Worm (Caenorhabditis elegans): ENCODE results near the gene C18A11.2.

The C18A11.2 gene

ce11 chrX:8019665-8020064 is 47.7 kb upstream of the C18A11.2 start (continued):
- TF ChIP-seq dpl-1 (GFP tag; optimal IDR thresholded peaks at IDR 0.05) (no peak), egl-18 (GFP tag; IDR thresholded peaks at IDR 0.05) (no peak), somi-1 (GFP tag; optimal IDR thresholded peaks at IDR 0.05) (peak; percentile 85), lsl-1 (GFP tag; optimal IDR thresholded peaks at IDR 0.05) (no peak), attf-5 (GFP tag; optimal IDR thresholded peaks at IDR 0.05) (peak; percentile 48), athp-1 (tag; optimal IDR thresholded peaks at IDR 0.05) (no peak), B0261.1 (tag; optimal IDR thresholded peaks at IDR 0.05) (peak; percentile 12), ZK185.1 (tag; optimal IDR thresholded peaks at IDR 0.05; ENCODE audit: poor library complexity, severe bottlenecking) (peak; percentile 58), efl-1 (GFP tag; optimal IDR thresholded peaks at IDR 0.05) (no peak), ceh-91 (GFP tag; IDR thresholded peaks at IDR 0.05) (no peak), sdz-38 (tag; optimal IDR thresholded peaks at IDR 0.05) (no peak), sptf-2 (GFP tag; optimal IDR thresholded peaks at IDR 0.05) (no peak), attf-6 (GFP tag; IDR thresholded peaks at IDR 0.05) (0 out of 2 replicates have a peak, but pooled peaks have one; percentile 43), lsy-27 (tag; optimal IDR thresholded peaks at IDR 0.05; ENCODE audit: borderline replicate concordance, insufficient read depth) (no peak), hlh-12 (tag; optimal IDR thresholded peaks at IDR 0.05) (no peak), zim-3 (tag; optimal IDR thresholded peaks at IDR 0.05) (peak; percentile 30)

DNA sequence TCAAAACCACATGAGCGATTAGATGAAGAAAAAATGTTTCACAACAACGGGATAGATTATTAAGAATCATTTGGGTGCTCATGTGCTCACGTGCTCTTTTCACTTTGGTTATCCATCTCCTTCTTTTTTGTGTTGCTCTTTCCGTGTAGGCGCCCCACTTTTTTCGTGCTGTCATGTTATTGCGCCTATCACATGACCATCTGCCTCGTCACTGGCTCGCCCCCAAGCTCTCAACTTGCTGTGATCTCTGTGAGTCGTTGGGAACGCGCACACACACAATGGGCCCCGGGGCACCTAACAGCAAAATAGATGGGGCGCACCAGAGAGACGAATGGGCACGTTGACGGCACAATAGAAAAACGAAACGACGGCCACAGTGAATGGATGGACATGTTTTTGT is 45.8 kb upstream of the C18A11.2 start:
- TF ChIP-seq B0261.1 (tag; optimal IDR thresholded peaks at IDR 0.05) = no peak
- TF ChIP-seq madf-10 (tag; optimal IDR thresholded peaks at IDR 0.05) = peak; percentile 35
- TF ChIP-seq hmg-20 (GFP tag; IDR thresholded peaks at IDR 0.05) = no peak
- peak in 1 of 3 experiments; percentile 71 for TF ChIP-seq lin-35 (GFP tag; optimal IDR thresholded peaks at IDR 0.05)
- peak; percentile 40 for TF ChIP-seq ets-4 (GFP tag; optimal IDR thresholded peaks at IDR 0.05)
- peak; percentile 16; the same call in 1 of the 2 replicates for TF ChIP-seq lir-1 (GFP tag; conservative IDR thresholded peaks at IDR 0.05)
- TF ChIP-seq ZK185.1 (tag; optimal IDR thresholded peaks at IDR 0.05; ENCODE audit: poor library complexity, severe bottlenecking) = peak; percentile 36
- TF ChIP-seq F52B5.7 (tag; optimal IDR thresholded peaks at IDR 0.05) = peak; percentile 61
- peak; percentile 20; the same call in 1 of the 2 replicates for TF ChIP-seq mcd-1 (GFP tag; IDR thresholded peaks at IDR 0.05)
- TF ChIP-seq nfyb-1 (GFP tag; IDR thresholded peaks at IDR 0.05) = peak; percentile 69; the same call in 1 of the 2 replicates
- peak; percentile 12 for TF ChIP-seq lin-54 (GFP tag; optimal IDR thresholded peaks at IDR 0.05)
- TF ChIP-seq attf-5 (GFP tag; optimal IDR thresholded peaks at IDR 0.05) = peak; percentile 55
- no peak for TF ChIP-seq dpl-1 (GFP tag; optimal IDR thresholded peaks at IDR 0.05)
- peak; percentile 28; the same call in 1 of the 2 replicates for TF ChIP-seq cebp-1 (GFP tag; IDR thresholded peaks at IDR 0.05)
- peak; percentile 93 for TF ChIP-seq cebp-1 (tag; optimal IDR thresholded peaks at IDR 0.05)
- peak; percentile 16 for TF ChIP-seq akir-1 (GFP tag; optimal IDR thresholded peaks at IDR 0.05)
- TF ChIP-seq rcor-1 (GFP tag; IDR thresholded peaks at IDR 0.05) = no peak
- peak; percentile 10 to 25 for TF ChIP-seq let-607 (tag; optimal IDR thresholded peaks at IDR 0.05)
- peak; percentile 44 for TF ChIP-seq zim-3 (tag; optimal IDR thresholded peaks at IDR 0.05)
- peak; percentile 33 for TF ChIP-seq ceh-27 (GFP tag; optimal IDR thresholded peaks at IDR 0.05)
- TF ChIP-seq T07F8.4 (tag; optimal IDR thresholded peaks at IDR 0.05) = peak; percentile 18
- peak; percentile 43 for TF ChIP-seq atf-7 (tag; optimal IDR thresholded peaks at IDR 0.05)
- TF ChIP-seq snpc-4 (GFP tag; optimal IDR thresholded peaks at IDR 0.05) = no peak
- TF ChIP-seq snpc-4 (tag; optimal IDR thresholded peaks at IDR 0.05) = peak in 2 of 4 experiments; percentile 27 to 30
- TF ChIP-seq ekl-4 (GFP tag; IDR thresholded peaks at IDR 0.05) = peak; percentile 61
- TF ChIP-seq ztf-18 (tag; optimal IDR thresholded peaks at IDR 0.05) = peak; percentile 52
- TF ChIP-seq Y67H2A.10 (GFP tag; conservative IDR thresholded peaks at IDR 0.05) = 0 out of 2 replicates have a peak, but pooled peaks have one; percentile 14
- TF ChIP-seq K11D2.4 (GFP tag; IDR thresholded peaks at IDR 0.05) = peak; percentile 80
- peak; percentile 13; the same call in 1 of the 2 replicates for TF ChIP-seq egrh-3 (GFP tag; IDR thresholded peaks at IDR 0.05)
- TF ChIP-seq lin-26 (GFP tag; IDR thresholded peaks at IDR 0.05) = peak; percentile 37; the same call in 1 of the 2 replicates
- TF ChIP-seq tbp1 (GFP tag; optimal IDR thresholded peaks at IDR 0.05) = peak; percentile 12
- TF ChIP-seq tlf-1 (GFP tag; optimal IDR thresholded peaks at IDR 0.05) = peak; percentile 12
- peak; percentile 54; the same call in 1 of the 2 replicates for TF ChIP-seq pbrm-1 (GFP tag; IDR thresholded peaks at IDR 0.05)
- no peak for TF ChIP-seq athp-1 (tag; optimal IDR thresholded peaks at IDR 0.05)
- no peak for TF ChIP-seq dpff-1 (tag; optimal IDR thresholded peaks at IDR 0.05)
- TF ChIP-seq ztf-22 (GFP tag; optimal IDR thresholded peaks at IDR 0.05) = no peak

Measured in whole organism, young adult.